Fruit fly (Drosophila melanogaster): ENCODE data around the gene Pvr.

- TF ChIP-seq CG8478 (optimal IDR thresholded peaks at IDR 0.05) (no peak), CTCF (optimal IDR thresholded peaks at IDR 0.05) (no peak)
These were observed 42.7 kb downstream of the Pvr start, which contains the start of the genes CG8475 and CG8460 for dm6 chr2L:8196757-8197530.
